Worm (Caenorhabditis elegans) whole organism, late embryonic: ENCODE data around the gene gly-20.

ENCODE experiments used
- ceh-19 ChIP-seq: fragments of 200-800 bp; sonication (Bioruptor generic); optimal IDR thresholded peaks from 2 replicates; lab custom pipeline; 2018; ENCODE audit warnings: mild to moderate bottlenecking, missing genetic modification characterization, missing compliant biosample characterization
- fkh-10 ChIP-seq: fragments of 150-350 bp; optimal IDR thresholded peaks from 2 replicates; lab custom pipeline; 2014; ENCODE audit warnings: missing biosample characterization, missing genetic modification reagents, missing genetic modification characterization
- nhr-232 ChIP-seq: sonication (generic microtip); optimal IDR thresholded peaks from 2 replicates; lab custom pipeline; 2016; ENCODE audit warnings: missing genetic modification characterization, missing compliant biosample characterization
- odd-2 ChIP-seq: sonication (generic microtip); optimal IDR thresholded peaks from 2 replicates; lab custom pipeline; 2017; ENCODE audit warnings: antibody characterized with exemption, mild to moderate bottlenecking, missing genetic modification characterization, missing compliant biosample characterization

ce11 chrV:11282272-11282671 lies at the start of gene gly-20:
- TF ChIP-seq odd-2 (tag; lab: Kevin White, UChicago) (no peak), fkh-10 (GFP tag; lab: Kevin White, UChicago) (no peak), nhr-232 (tag; lab: Kevin White, UChicago) (no peak), ceh-19 (GFP tag; lab: Kevin White, UChicago) (no peak)
